Worm (Caenorhabditis elegans) whole organism, L1 larva: ENCODE measurements around the gene F16B12.6.
A peak's percentile ranks its signal among the peaks of the same experiment; 100 is the strongest.

Source experiments
- C04F5.9 ChIP-seq: sonication (generic microtip); optimal IDR thresholded peaks from 2 replicates; lab custom pipeline; 2016; ENCODE audit warnings: missing genetic modification characterization, missing compliant biosample characterization
- C16A3.4 ChIP-seq: fragments of 150-350 bp; optimal IDR thresholded peaks from 2 replicates; lab custom pipeline; 2014; ENCODE audit warnings: missing biosample characterization, missing genetic modification characterization
- ama-1 ChIP-seq: fragments of 150-350 bp; optimal IDR thresholded peaks from 2 replicates; lab custom pipeline; 2014
- blmp-1 ChIP-seq: fragments of 150-350 bp; optimal IDR thresholded peaks from 2 replicates; lab custom pipeline; 2014; ENCODE audit warnings: missing biosample characterization, missing genetic modification characterization
- ceh-63 ChIP-seq: fragments of 200-800 bp; sonication (Bioruptor generic); optimal IDR thresholded peaks from 2 replicates; lab custom pipeline; 2018; ENCODE audit warnings: mild to moderate bottlenecking, missing genetic modification characterization, missing compliant biosample characterization
- ceh-88 ChIP-seq: fragments of 200-800 bp; sonication (Bioruptor generic); IDR thresholded peaks from 2 replicates; pipeline ENCODE4 v1.3.6; 2022; ENCODE audit warnings: missing genetic modification characterization, missing compliant biosample characterization
- ceh-90 ChIP-seq: sonication (generic microtip); optimal IDR thresholded peaks from 2 replicates; lab custom pipeline; 2016; ENCODE audit warnings: missing genetic modification characterization, missing compliant biosample characterization
- dpl-1 ChIP-seq, 3 experiments: fragments of 150-350 bp in 2 of 3; sonication (generic microtip) in 1 of 3; optimal IDR thresholded peaks; 2 replicates each; lab custom pipeline; 2014 to 2017; ENCODE audit warnings: missing biosample characterization in 3 of 3, missing genetic modification characterization in 3 of 3, missing genetic modification reagents in 3 of 3
- dsc-1 ChIP-seq: sonication (generic microtip); optimal IDR thresholded peaks from 2 replicates; lab custom pipeline; 2016; ENCODE audit warnings: mild to moderate bottlenecking, missing genetic modification characterization, missing compliant biosample characterization
- efl-1 ChIP-seq, 4 experiments: fragments of 150-350 bp; optimal IDR thresholded peaks in 3 of 4; peaks in 1 of 4; 1 replicate in 1 of 4; 2 replicates in 3 of 4; lab custom pipeline; 2014; ENCODE audit warnings: missing biosample characterization in 2 of 4, missing genetic modification characterization in 2 of 4, missing genetic modification reagents in 2 of 4
- elt-2 ChIP-seq: sonication (generic microtip); optimal IDR thresholded peaks from 2 replicates; lab custom pipeline; 2016; ENCODE audit warnings: missing genetic modification characterization, mild to moderate bottlenecking, inconsistent platforms, missing compliant biosample characterization, missing genetic modification reagents
- ets-5 ChIP-seq: fragments of 200-800 bp; sonication (Bioruptor generic); IDR thresholded peaks from 2 replicates; pipeline ENCODE4 v1.3.6; 2022; ENCODE audit warnings: missing genetic modification characterization, missing compliant biosample characterization
- fkh-10 ChIP-seq: sonication (generic microtip); optimal IDR thresholded peaks from 2 replicates; lab custom pipeline; 2017; ENCODE audit warnings: missing biosample characterization, missing genetic modification reagents, missing genetic modification characterization
- fkh-8 ChIP-seq: sonication (generic microtip); optimal IDR thresholded peaks from 2 replicates; lab custom pipeline; 2016; ENCODE audit warnings: mild to moderate bottlenecking, missing genetic modification characterization, missing compliant biosample characterization
- fos-1 ChIP-seq: fragments of 150-350 bp; optimal IDR thresholded peaks from 2 replicates; lab custom pipeline; 2014; ENCODE audit warnings: missing biosample characterization, missing genetic modification characterization
- hlh-17 ChIP-seq: fragments of 200-800 bp; sonication (Bioruptor generic); optimal IDR thresholded peaks from 2 replicates; lab custom pipeline; 2018; ENCODE audit warnings: missing genetic modification characterization, mild to moderate bottlenecking, missing compliant biosample characterization, moderate library complexity, borderline replicate concordance
- hpl-2 ChIP-seq: fragments of 150-350 bp; optimal IDR thresholded peaks from 2 replicates; lab custom pipeline; 2014; ENCODE audit warnings: missing biosample characterization, missing genetic modification reagents, missing genetic modification characterization
- isw-1 ChIP-seq: fragments of 200-800 bp; sonication (Bioruptor generic); IDR thresholded peaks from 2 replicates; pipeline ENCODE4 v1.3.6; 2022; ENCODE audit warnings: missing genetic modification characterization, missing compliant biosample characterization
- jun-1 ChIP-seq: fragments of 150-350 bp; optimal IDR thresholded peaks from 2 replicates; lab custom pipeline; 2014; ENCODE audit warnings: missing biosample characterization, missing genetic modification reagents, missing genetic modification characterization
- lin-14 ChIP-seq: fragments of 200-800 bp; sonication (Bioruptor generic); optimal IDR thresholded peaks from 2 replicates; lab custom pipeline; 2018; ENCODE audit warnings: mild to moderate bottlenecking, missing genetic modification characterization, moderate library complexity, missing compliant biosample characterization
- lin-35 ChIP-seq, 2 experiments: fragments of 150-350 bp; optimal IDR thresholded peaks; 2 replicates each; lab custom pipeline; 2014; ENCODE audit warnings: missing biosample characterization in 2 of 2, missing genetic modification characterization in 2 of 2, missing genetic modification reagents in 2 of 2
- lsy-2 ChIP-seq, 2 experiments: fragments of 150-350 bp; optimal IDR thresholded peaks; 2 replicates each; lab custom pipeline; 2014; ENCODE audit warnings: missing biosample characterization in 2 of 2, missing genetic modification characterization in 2 of 2
- mdl-1 ChIP-seq, 2 experiments: fragments of 150-350 bp; optimal IDR thresholded peaks; 2 replicates each; lab custom pipeline; 2014 to 2017; ENCODE audit warnings: missing biosample characterization in 2 of 2, missing genetic modification characterization in 2 of 2, inconsistent platforms in 1 of 2
- mef-2 ChIP-seq: fragments of 150-350 bp; optimal IDR thresholded peaks from 2 replicates; lab custom pipeline; 2014; ENCODE audit warnings: missing biosample characterization, missing genetic modification characterization
- mep-1 ChIP-seq: fragments of 150-350 bp; optimal IDR thresholded peaks from 2 replicates; lab custom pipeline; 2014; ENCODE audit warnings: missing biosample characterization, missing genetic modification characterization
- nhr-11 ChIP-seq: fragments of 150-350 bp; optimal IDR thresholded peaks from 2 replicates; lab custom pipeline; 2014; ENCODE audit warnings: missing biosample characterization, missing genetic modification characterization
- nhr-20 ChIP-seq: sonication (generic microtip); optimal IDR thresholded peaks from 2 replicates; lab custom pipeline; 2016; ENCODE audit warnings: mild to moderate bottlenecking, missing genetic modification characterization, missing compliant biosample characterization
- nhr-47 ChIP-seq: sonication (generic microtip); optimal IDR thresholded peaks from 2 replicates; lab custom pipeline; 2016; ENCODE audit warnings: mild to moderate bottlenecking, missing genetic modification characterization, moderate library complexity, missing compliant biosample characterization
- nhr-84 ChIP-seq: sonication (generic microtip); optimal IDR thresholded peaks from 2 replicates; lab custom pipeline; 2017; ENCODE audit warnings: missing biosample characterization, missing genetic modification characterization
- pax-3 ChIP-seq: fragments of 200-800 bp; sonication (Bioruptor generic); optimal IDR thresholded peaks from 2 replicates; lab custom pipeline; 2018; ENCODE audit warnings: mild to moderate bottlenecking, missing genetic modification characterization, moderate library complexity, missing compliant biosample characterization
- pqm-1 ChIP-seq: sonication (generic microtip); optimal IDR thresholded peaks from 3 replicates; lab custom pipeline; 2017; ENCODE audit warnings: missing biosample characterization, missing genetic modification characterization
- rnt-1 ChIP-seq: sonication (generic microtip); optimal IDR thresholded peaks from 2 replicates; lab custom pipeline; 2016; ENCODE audit warnings: mild to moderate bottlenecking, missing genetic modification characterization, moderate library complexity, missing compliant biosample characterization
- snpc-4 ChIP-seq: fragments of 150-350 bp; optimal IDR thresholded peaks from 2 replicates; lab custom pipeline; 2014; ENCODE audit warnings: missing biosample characterization, missing genetic modification characterization
- snu-23 ChIP-seq: sonication (generic microtip); optimal IDR thresholded peaks from 2 replicates; lab custom pipeline; 2016; ENCODE audit warnings: missing genetic modification characterization, missing compliant biosample characterization
- sox-4 ChIP-seq: sonication (generic microtip); optimal IDR thresholded peaks from 2 replicates; lab custom pipeline; 2016; ENCODE audit warnings: missing genetic modification characterization, missing compliant biosample characterization
- unc-30 ChIP-seq: sonication (generic microtip); optimal IDR thresholded peaks from 2 replicates; lab custom pipeline; 2017; ENCODE audit warnings: missing biosample characterization, missing genetic modification characterization
- unc-62 ChIP-seq: fragments of 150-350 bp; optimal IDR thresholded peaks from 2 replicates; lab custom pipeline; 2014; ENCODE audit warnings: missing biosample characterization, missing genetic modification reagents, missing genetic modification characterization
- unc-86 ChIP-seq: sonication (generic microtip); optimal IDR thresholded peaks from 2 replicates; lab custom pipeline; 2016; ENCODE audit warnings: missing genetic modification characterization, missing compliant biosample characterization
- unc-98 ChIP-seq: fragments of 200-800 bp; sonication (Bioruptor generic); IDR thresholded peaks from 2 replicates; pipeline ENCODE4 v1.3.6; 2022; ENCODE audit warnings: missing genetic modification characterization, missing compliant biosample characterization
- ztf-11 ChIP-seq, 2 experiments: sonication (generic microtip); optimal IDR thresholded peaks; 2 replicates each; lab custom pipeline; 2016 to 2017; ENCODE audit warnings: missing genetic modification characterization in 2 of 2, missing biosample characterization in 1 of 2, missing compliant biosample characterization in 1 of 2
- ztf-4 ChIP-seq: fragments of 150-350 bp; optimal IDR thresholded peaks from 2 replicates; lab custom pipeline; 2014; ENCODE audit warnings: missing biosample characterization, missing genetic modification characterization

The F16B12.6 gene

ce11 chrX:14140040-14140439 is 37.9 kb downstream of the F16B12.6 start, which contains the start of gene nkat-1:
Gene nkat-1 (minus strand): TSS chrX:14140140.
- TF ChIP-seq ceh-90 (tag; lab: Kevin White, UChicago) = no peak
- TF ChIP-seq unc-62 (GFP tag; lab: Kevin White, UChicago) = no peak
- no peak for TF ChIP-seq unc-86
- TF ChIP-seq ceh-63 (GFP tag; lab: Kevin White, UChicago) = no peak
- TF ChIP-seq snpc-4 (tag; lab: Kevin White, UChicago) = no peak
- TF ChIP-seq unc-30 = no peak
- no peak for TF ChIP-seq ztf-4 (tag; lab: Kevin White, UChicago)
- TF ChIP-seq C16A3.4 (tag; lab: Kevin White, UChicago) = no peak
- TF ChIP-seq snu-23 (GFP tag; lab: Kevin White, UChicago) = no peak
- no peak for TF ChIP-seq nhr-47 (tag; lab: Kevin White, UChicago)

- TF ChIP-seq ets-5 (GFP tag; lab: Robert Waterston, UW) (no peak), rnt-1 (tag; lab: Kevin White, UChicago) (no peak), fkh-10 (GFP tag; lab: Kevin White, UChicago) (no peak), hpl-2 (GFP tag; lab: Kevin White, UChicago) (no peak), unc-30 (no peak), lin-14 (GFP tag; lab: Kevin White, UChicago) (no peak), pax-3 (tag; lab: Kevin White, UChicago) (no peak), unc-98 (GFP tag; lab: Robert Waterston, UW) (no peak), isw-1 (GFP tag; lab: Robert Waterston, UW) (no peak), efl-1 (optimal IDR thresholded peaks at IDR 0.05; lab: Kevin White, UChicago) (no peak), efl-1 (GFP tag; optimal IDR thresholded peaks at IDR 0.05 in 1 of 2; lab: Kevin White, UChicago) (peak; percentile 13 to 92), nhr-20 (tag; lab: Kevin White, UChicago) (no peak), lin-35 (GFP tag; optimal IDR thresholded peaks at IDR 0.05; lab: Kevin White, UChicago) (peak in 1 of 2 experiments; percentile 16), ceh-88 (GFP tag; lab: Robert Waterston, UW) (no peak), nhr-84 (tag; lab: Kevin White, UChicago) (no peak), sox-4 (no peak), hlh-17 (GFP tag; lab: Kevin White, UChicago) (no peak), dsc-1 (no peak), C04F5.9 (tag; lab: Kevin White, UChicago) (no peak), dpl-1 (GFP tag; optimal IDR thresholded peaks at IDR 0.05; lab: Kevin White, UChicago) (peak in 1 of 3 experiments; percentile 41)
Measured at ce11 chrX:14141344-14141841, 39.3 kb downstream of the F16B12.6 start.

ce11 chrX:14141896-14142392 is 39.8 kb downstream of the F16B12.6 start, which contains the start of gene ceh-89:
Gene ceh-89 (plus strand): TSS chrX:14141946.
- no peak for TF ChIP-seq nhr-47 (tag; lab: Kevin White, UChicago)
- no peak for TF ChIP-seq C04F5.9 (tag; lab: Kevin White, UChicago)
- no peak for TF ChIP-seq lin-35 (GFP tag; optimal IDR thresholded peaks at IDR 0.05; lab: Kevin White, UChicago)
- TF ChIP-seq rnt-1 (tag; lab: Kevin White, UChicago) = no peak
- no peak for TF ChIP-seq fkh-8 (tag; lab: Kevin White, UChicago)
- TF ChIP-seq pqm-1 = no peak
- TF ChIP-seq mdl-1 (tag; optimal IDR thresholded peaks at IDR 0.05; lab: Kevin White, UChicago) = no peak
- TF ChIP-seq blmp-1 (tag; lab: Kevin White, UChicago) = no peak
- no peak for TF ChIP-seq ceh-63 (GFP tag; lab: Kevin White, UChicago)
- TF ChIP-seq ama-1 = no peak
- TF ChIP-seq, all 84 proteins: peak for 0

ce11 chrX:14145634-14146033 is 43.5 kb downstream of the F16B12.6 start:
- TF ChIP-seq fos-1 (tag; lab: Kevin White, UChicago) = no peak
- TF ChIP-seq unc-62 (GFP tag; lab: Kevin White, UChicago) = no peak
- TF ChIP-seq lin-35 (GFP tag; optimal IDR thresholded peaks at IDR 0.05; lab: Kevin White, UChicago) = peak in 1 of 2 experiments; percentile 37
- no peak for TF ChIP-seq ztf-11 (tag; optimal IDR thresholded peaks at IDR 0.05; lab: Kevin White, UChicago)
- no peak for TF ChIP-seq hpl-2 (GFP tag; lab: Kevin White, UChicago)
- TF ChIP-seq elt-2 (tag; lab: Kevin White, UChicago) = peak; percentile 21
- TF ChIP-seq jun-1 = no peak
- peak; percentile 21 for TF ChIP-seq lin-14 (GFP tag; lab: Kevin White, UChicago)
- TF ChIP-seq nhr-11 = no peak
- no peak for TF ChIP-seq lsy-2 (tag; optimal IDR thresholded peaks at IDR 0.05; lab: Kevin White, UChicago)
- peak in 1 of 2 experiments; percentile 11 for TF ChIP-seq mdl-1 (tag; optimal IDR thresholded peaks at IDR 0.05; lab: Kevin White, UChicago)
- TF ChIP-seq nhr-47 (tag; lab: Kevin White, UChicago) = no peak
- TF ChIP-seq mep-1 (tag; lab: Kevin White, UChicago) = no peak
- TF ChIP-seq mef-2 (tag; lab: Kevin White, UChicago) = no peak
- TF ChIP-seq C16A3.4 (tag; lab: Kevin White, UChicago) = peak; percentile 33
- TF ChIP-seq, all 84 proteins: peak for 5
